Worm (Caenorhabditis elegans) whole organism, L2 larva: Measurements from ENCODE around the gene fbxa-184.

Experiments used
- C34F6.9 ChIP-seq: fragments of 150-350 bp; optimal IDR thresholded peaks from 2 replicates; lab custom pipeline; 2014; ENCODE audit warnings: missing biosample characterization, missing genetic modification characterization
- R02D3.7 ChIP-seq: fragments of 150-350 bp; optimal IDR thresholded peaks from 2 replicates; lab custom pipeline; 2014; ENCODE audit warnings: missing biosample characterization, missing genetic modification characterization
- Y55F3AM.14 ChIP-seq: fragments of 200-800 bp; sonication (Bioruptor generic); optimal IDR thresholded peaks from 2 replicates; lab custom pipeline; 2018; ENCODE audit warnings: mild to moderate bottlenecking, missing genetic modification characterization, missing compliant biosample characterization
- ZK546.5 ChIP-seq: sonication (generic microtip); optimal IDR thresholded peaks from 2 replicates; lab custom pipeline; 2017; ENCODE audit warnings: missing biosample characterization, missing genetic modification characterization
- alr-1 ChIP-seq: fragments of 150-350 bp; optimal IDR thresholded peaks from 2 replicates; lab custom pipeline; 2014; ENCODE audit warnings: missing biosample characterization, missing genetic modification characterization
- aly-2 ChIP-seq: fragments of 150-350 bp; optimal IDR thresholded peaks from 2 replicates; lab custom pipeline; 2014; ENCODE audit warnings: missing biosample characterization, missing genetic modification characterization
- ama-1 ChIP-seq: fragments of 150-350 bp; optimal IDR thresholded peaks from 2 replicates; lab custom pipeline; 2018; ENCODE audit warnings: inconsistent platforms
- ceh-82 ChIP-seq: fragments of 150-350 bp; optimal IDR thresholded peaks from 2 replicates; lab custom pipeline; 2014; ENCODE audit warnings: missing biosample characterization, missing genetic modification characterization
- crh-2 ChIP-seq: sonication (generic microtip); optimal IDR thresholded peaks from 2 replicates; lab custom pipeline; 2017; ENCODE audit warnings: missing biosample characterization, missing genetic modification characterization
- dmd-4 ChIP-seq: sonication (generic microtip); optimal IDR thresholded peaks from 2 replicates; lab custom pipeline; 2017; ENCODE audit warnings: missing biosample characterization, missing genetic modification characterization
- elt-1 ChIP-seq: fragments of 150-350 bp; optimal IDR thresholded peaks from 2 replicates; lab custom pipeline; 2014; ENCODE audit warnings: missing biosample characterization, missing genetic modification characterization
- elt-3 ChIP-seq: sonication (generic microtip); optimal IDR thresholded peaks from 2 replicates; lab custom pipeline; 2017; ENCODE audit warnings: missing biosample characterization, missing genetic modification characterization
- fos-1 ChIP-seq: fragments of 150-350 bp; optimal IDR thresholded peaks from 2 replicates; lab custom pipeline; 2014; ENCODE audit warnings: missing biosample characterization, missing genetic modification characterization
- gmeb-1 ChIP-seq: fragments of 150-350 bp; optimal IDR thresholded peaks from 2 replicates; lab custom pipeline; 2014; ENCODE audit warnings: missing biosample characterization, missing genetic modification characterization
- lin-13 ChIP-seq: fragments of 150-350 bp; optimal IDR thresholded peaks from 2 replicates; lab custom pipeline; 2014; ENCODE audit warnings: missing biosample characterization, missing genetic modification reagents, missing genetic modification characterization
- lin-39 ChIP-seq: fragments of 150-350 bp; optimal IDR thresholded peaks from 2 replicates; lab custom pipeline; 2014; ENCODE audit warnings: missing biosample characterization, missing genetic modification reagents, missing genetic modification characterization
- mab-5 ChIP-seq: fragments of 150-350 bp; optimal IDR thresholded peaks from 2 replicates; lab custom pipeline; 2014; ENCODE audit warnings: missing biosample characterization, missing genetic modification characterization
- mbf-1 ChIP-seq: sonication (generic microtip); optimal IDR thresholded peaks from 2 replicates; lab custom pipeline; 2017; ENCODE audit warnings: missing biosample characterization, missing genetic modification characterization
- nhr-10 ChIP-seq: sonication (generic microtip); optimal IDR thresholded peaks from 2 replicates; lab custom pipeline; 2017; ENCODE audit warnings: missing biosample characterization, missing genetic modification characterization
- nhr-11 ChIP-seq: fragments of 150-350 bp; optimal IDR thresholded peaks from 2 replicates; lab custom pipeline; 2014; ENCODE audit warnings: missing biosample characterization, missing genetic modification characterization
- nhr-129 ChIP-seq: fragments of 150-350 bp; optimal IDR thresholded peaks from 2 replicates; lab custom pipeline; 2014; ENCODE audit warnings: missing biosample characterization, missing genetic modification characterization
- nhr-21 ChIP-seq: fragments of 150-350 bp; optimal IDR thresholded peaks from 2 replicates; lab custom pipeline; 2014; ENCODE audit warnings: missing biosample characterization, missing genetic modification characterization
- nhr-23 ChIP-seq: fragments of 150-350 bp; optimal IDR thresholded peaks from 2 replicates; lab custom pipeline; 2014; ENCODE audit warnings: missing biosample characterization, missing genetic modification reagents, missing genetic modification characterization
- nhr-237 ChIP-seq: fragments of 150-350 bp; optimal IDR thresholded peaks from 2 replicates; lab custom pipeline; 2014; ENCODE audit warnings: missing biosample characterization, missing genetic modification characterization
- nhr-6 ChIP-seq: fragments of 150-350 bp; optimal IDR thresholded peaks from 2 replicates; lab custom pipeline; 2014; ENCODE audit warnings: missing biosample characterization, missing genetic modification characterization
- sem-4 ChIP-seq: fragments of 150-350 bp; optimal IDR thresholded peaks from 2 replicates; lab custom pipeline; 2014; ENCODE audit warnings: missing biosample characterization, missing genetic modification reagents, missing genetic modification characterization
- skn-1 ChIP-seq: sonication (generic microtip); optimal IDR thresholded peaks from 2 replicates; lab custom pipeline; 2017; ENCODE audit warnings: missing biosample characterization, missing genetic modification characterization
- sma-9 ChIP-seq, 2 experiments: fragments of 150-350 bp in 1 of 2; sonication (generic microtip) in 1 of 2; optimal IDR thresholded peaks; 2 replicates each; lab custom pipeline; 2014 to 2016; ENCODE audit warnings: missing genetic modification characterization in 2 of 2, mild to moderate bottlenecking in 1 of 2, missing biosample characterization in 1 of 2, missing compliant biosample characterization in 1 of 2, missing genetic modification reagents in 1 of 2, moderate library complexity in 1 of 2
- snpc-4 ChIP-seq: fragments of 150-350 bp; optimal IDR thresholded peaks from 2 replicates; lab custom pipeline; 2014; ENCODE audit warnings: missing biosample characterization, missing genetic modification characterization
- unc-55 ChIP-seq: fragments of 150-350 bp; sonication (generic microtip); optimal IDR thresholded peaks from 3 replicates; lab custom pipeline; 2014; ENCODE audit warnings: missing biosample characterization, missing genetic modification reagents, missing genetic modification characterization
- unc-62 ChIP-seq: fragments of 150-350 bp; optimal IDR thresholded peaks from 2 replicates; lab custom pipeline; 2014; ENCODE audit warnings: missing biosample characterization, missing genetic modification reagents, missing genetic modification characterization
- ztf-1 ChIP-seq: fragments of 200-800 bp; sonication (Bioruptor generic); conservative IDR thresholded peaks from 2 replicates; pipeline ENCODE4 v1.3.6; 2022; ENCODE audit warnings: missing genetic modification characterization, missing compliant biosample characterization
- ztf-11 ChIP-seq: sonication (generic microtip); optimal IDR thresholded peaks from 2 replicates; lab custom pipeline; 2017; ENCODE audit warnings: missing biosample characterization, missing genetic modification characterization
- ztf-4 ChIP-seq: fragments of 150-350 bp; optimal IDR thresholded peaks from 2 replicates; lab custom pipeline; 2014; ENCODE audit warnings: missing biosample characterization, missing genetic modification characterization

The fbxa-184 gene

DNA sequence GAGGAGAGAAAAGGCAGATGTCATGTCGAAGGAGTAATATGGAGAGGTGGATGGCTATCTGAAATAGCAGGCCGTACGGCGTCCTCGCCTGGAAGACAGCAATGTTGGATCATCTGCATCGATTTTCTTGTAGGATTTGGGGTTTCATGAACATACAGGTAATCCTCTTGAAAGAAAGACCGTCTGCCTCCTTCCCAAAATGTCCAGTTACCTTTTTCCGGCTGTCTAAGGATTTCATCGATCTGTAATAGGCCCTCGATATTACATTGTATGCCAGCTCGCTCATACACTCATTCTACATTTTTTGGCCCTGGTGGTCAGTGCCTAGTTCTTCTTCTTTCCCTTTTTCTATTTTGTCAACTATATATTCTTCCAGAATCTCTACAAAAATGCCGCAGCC is 12.3 kb downstream of the fbxa-184 start, which contains the start of the genes fbxb-5 and btb-8:
TSS of gene fbxb-5 (minus strand) at position 101 of the 400 bp plus-strand sequence.
TSS of gene btb-8 (plus strand) at position 377 of the 400 bp plus-strand sequence.
- TF ChIP-seq sem-4 (tag; lab: Kevin White, UChicago) (no peak), gmeb-1 (no peak), ama-1 (lab: Kevin White, UChicago) (no peak), mbf-1 (tag; lab: Kevin White, UChicago) (no peak), lin-39 (tag; lab: Kevin White, UChicago) (no peak), lin-13 (GFP tag; lab: Kevin White, UChicago) (no peak), elt-1 (no peak), R02D3.7 (tag; lab: Kevin White, UChicago) (no peak), nhr-21 (tag; lab: Kevin White, UChicago) (no peak)

- TF ChIP-seq sem-4 (tag; lab: Kevin White, UChicago), result no peak
- TF ChIP-seq nhr-10 (tag; lab: Kevin White, UChicago), result no peak
- no peak for TF ChIP-seq elt-1
- TF ChIP-seq nhr-237, result no peak
- TF ChIP-seq sma-9 (GFP tag; optimal IDR thresholded peaks at IDR 0.05; lab: Kevin White, UChicago), result no peak
- TF ChIP-seq sma-9 (tag; optimal IDR thresholded peaks at IDR 0.05; lab: Kevin White, UChicago), result no peak
- no peak for TF ChIP-seq lin-39 (tag; lab: Kevin White, UChicago)
- no peak for TF ChIP-seq ztf-1 (GFP tag; lab: Robert Waterston, UW)
- TF ChIP-seq aly-2 (tag; lab: Kevin White, UChicago), result no peak
- no peak for TF ChIP-seq lin-13 (GFP tag; lab: Kevin White, UChicago)
- TF ChIP-seq crh-2 (tag; lab: Kevin White, UChicago), result no peak
- no peak for TF ChIP-seq skn-1 (tag; lab: Kevin White, UChicago)
- TF ChIP-seq alr-1, result no peak
- TF ChIP-seq nhr-23, result no peak
- no peak for TF ChIP-seq dmd-4 (tag; lab: Kevin White, UChicago)
- TF ChIP-seq mbf-1 (tag; lab: Kevin White, UChicago), result no peak
- no peak for TF ChIP-seq ceh-82 (tag; lab: Kevin White, UChicago)
- TF ChIP-seq nhr-6 (tag; lab: Kevin White, UChicago), result no peak
- TF ChIP-seq, all 48 proteins: peak for 0
Measured at ce11 chrII:1724314-1724713, 14.3 kb downstream of the fbxa-184 start, which contains the start of gene fbxb-11. Gene fbxb-11, plus strand, starts transcription at chrII:1724614.

ce11 chrII:1725735-1726134 is 15.7 kb downstream of the fbxa-184 start, which contains the start of gene F45C12.17:
Gene F45C12.17, plus strand, starts transcription at chrII:1726111.
- TF ChIP-seq ztf-11 (tag; lab: Kevin White, UChicago) (no peak), ZK546.5 (tag; lab: Kevin White, UChicago) (no peak), nhr-237 (no peak), aly-2 (tag; lab: Kevin White, UChicago) (no peak), ztf-4 (no peak), Y55F3AM.14 (GFP tag; lab: Kevin White, UChicago) (no peak), unc-62 (no peak), skn-1 (tag; lab: Kevin White, UChicago) (no peak), ceh-82 (tag; lab: Kevin White, UChicago) (no peak), C34F6.9 (tag; lab: Kevin White, UChicago) (no peak), elt-3 (tag; lab: Kevin White, UChicago) (no peak), R02D3.7 (tag; lab: Kevin White, UChicago) (no peak), mab-5 (tag; lab: Kevin White, UChicago) (no peak)

DNA sequence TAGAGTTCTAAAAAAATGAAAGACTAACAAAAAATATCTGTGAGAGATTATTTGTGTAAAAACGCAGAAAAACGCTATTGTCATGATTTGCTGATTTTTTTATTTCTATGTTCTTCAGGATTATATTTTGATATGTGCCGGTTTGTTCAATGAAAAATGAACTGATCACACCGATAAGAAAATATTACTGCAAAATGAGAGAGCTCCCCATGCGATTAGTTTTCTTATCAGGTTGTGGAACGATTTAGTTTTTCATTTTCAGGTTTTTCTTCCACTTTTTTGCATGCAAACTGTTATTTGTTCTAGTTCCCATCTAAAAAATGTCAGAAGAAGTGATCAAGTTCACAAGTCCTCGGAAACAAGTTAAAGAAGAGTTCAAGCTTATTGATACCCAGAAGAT is 18.2 kb downstream of the fbxa-184 start, which contains the start of gene btb-9:
TSS of gene btb-9 (plus strand) at position 254 of the 400 bp plus-strand sequence.
- TF ChIP-seq snpc-4 (tag; lab: Kevin White, UChicago), result no peak
- no peak for TF ChIP-seq aly-2 (tag; lab: Kevin White, UChicago)
- peak; percentile 87 for TF ChIP-seq fos-1 (tag; lab: Kevin White, UChicago)
- no peak for TF ChIP-seq mbf-1 (tag; lab: Kevin White, UChicago)
- peak; percentile 41 for TF ChIP-seq crh-2 (tag; lab: Kevin White, UChicago)
- TF ChIP-seq nhr-129 (tag; lab: Kevin White, UChicago), result no peak
- TF ChIP-seq, all 48 proteins: peak for 2

DNA sequence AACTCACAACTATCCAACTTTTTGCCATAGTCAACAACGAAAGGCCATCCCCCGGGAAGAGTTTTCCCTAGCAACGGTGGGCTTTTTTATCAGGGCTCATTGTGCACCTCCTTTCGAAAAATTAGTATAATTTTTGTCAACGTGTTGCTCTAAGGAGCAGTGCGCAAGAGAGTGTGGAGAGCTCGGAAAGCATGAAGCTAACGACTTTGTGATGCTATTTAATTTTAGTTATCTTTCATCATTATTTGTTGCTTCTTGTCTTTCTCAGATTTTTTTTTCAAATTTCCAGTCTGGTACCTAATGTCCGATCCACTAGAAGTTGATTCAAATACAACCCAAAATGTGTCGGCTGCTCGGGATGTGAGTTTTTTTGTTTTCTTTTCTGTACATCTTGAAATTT is 20.0 kb downstream of the fbxa-184 start, which contains the start of gene ceh-81:
TSS of gene ceh-81 (plus strand) at position 301 of the 400 bp plus-strand sequence.
- TF ChIP-seq R02D3.7 (tag; lab: Kevin White, UChicago), result no peak
- TF ChIP-seq unc-55 (GFP tag; lab: Kevin White, UChicago), result no peak
- no peak for TF ChIP-seq ama-1 (lab: Kevin White, UChicago)
- no peak for TF ChIP-seq crh-2 (tag; lab: Kevin White, UChicago)
- TF ChIP-seq ztf-11 (tag; lab: Kevin White, UChicago), result no peak
- no peak for TF ChIP-seq nhr-11 (tag; lab: Kevin White, UChicago)
- no peak for TF ChIP-seq nhr-21 (tag; lab: Kevin White, UChicago)
- TF ChIP-seq lin-13 (GFP tag; lab: Kevin White, UChicago), result no peak
- TF ChIP-seq ztf-1 (GFP tag; lab: Robert Waterston, UW), result no peak
- no peak for TF ChIP-seq mbf-1 (tag; lab: Kevin White, UChicago)
- TF ChIP-seq gmeb-1, result no peak
- TF ChIP-seq nhr-6 (tag; lab: Kevin White, UChicago), result no peak
- no peak for TF ChIP-seq lin-39 (tag; lab: Kevin White, UChicago)
- TF ChIP-seq fos-1 (tag; lab: Kevin White, UChicago), result no peak
- TF ChIP-seq aly-2 (tag; lab: Kevin White, UChicago), result no peak
- TF ChIP-seq elt-3 (tag; lab: Kevin White, UChicago), result no peak
